Fruit fly (Drosophila melanogaster) Kc167 (cell line): ENCODE results near the gene futsch.

Experiments used
- Myc ChIP-seq: fragments of >200 bp; optimal IDR thresholded peaks from 2 replicates; lab custom pipeline; 2017; ENCODE audit warnings: missing external identifiers
- Sin3A ChIP-seq: fragments of >200 bp; optimal IDR thresholded peaks from 2 replicates; lab custom pipeline; 2018; ENCODE audit warnings: missing external identifiers
- h ChIP-seq: fragments of >200 bp; optimal IDR thresholded peaks from 3 replicates; lab custom pipeline; 2018; ENCODE audit warnings: missing external identifiers
- insv ChIP-seq: fragments of >200 bp; optimal IDR thresholded peaks from 3 replicates; lab custom pipeline; 2018; ENCODE audit warnings: missing external identifiers
- psq ChIP-seq: fragments of >200 bp; optimal IDR thresholded peaks from 2 replicates; lab custom pipeline; 2017; ENCODE audit warnings: missing external identifiers
- ttk ChIP-seq: sonication (Bioruptor generic); optimal IDR thresholded peaks from 2 replicates; lab custom pipeline; 2017; ENCODE audit warnings: missing external identifiers

futsch gene

DNA sequence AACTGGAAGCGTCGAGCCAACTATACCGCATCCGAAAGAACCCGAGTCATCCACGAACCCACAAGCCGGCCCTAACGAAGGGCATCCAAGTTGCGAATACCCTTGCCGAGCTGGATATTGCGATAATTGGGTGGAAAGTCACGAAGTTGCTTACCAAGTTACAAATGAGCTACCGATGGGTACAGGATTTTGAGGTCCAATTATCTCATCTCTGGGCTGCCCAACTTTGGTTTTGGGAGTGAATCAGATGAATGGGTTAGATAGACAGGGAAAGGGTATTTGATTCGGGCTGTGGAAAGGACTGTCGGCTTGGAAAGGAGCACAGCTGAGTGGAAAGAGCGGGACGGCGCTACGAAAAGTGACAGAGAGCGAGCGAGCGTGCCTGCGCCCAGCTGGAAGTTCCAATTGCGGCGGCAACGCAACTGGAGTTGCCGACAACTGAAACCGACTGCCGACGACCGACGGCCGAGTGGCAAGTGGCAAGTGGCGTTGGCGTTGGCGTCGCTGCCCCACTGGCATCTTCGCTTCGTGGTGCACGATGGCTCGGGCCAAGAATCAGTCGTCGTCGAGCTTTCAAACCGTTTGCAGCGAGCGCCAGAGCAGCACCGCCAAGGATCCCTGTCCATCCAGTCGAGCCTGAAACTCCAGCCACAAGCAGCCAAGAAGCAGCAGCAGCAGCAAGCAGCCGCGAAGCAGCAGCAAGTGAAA lies 2.5 kb downstream of the futsch start:
- TF ChIP-seq h (lab: Kevin White, UChicago), result no peak
- TF ChIP-seq psq (lab: Kevin White, UChicago), result no peak
- TF ChIP-seq insv (lab: Kevin White, UChicago), result no peak
- TF ChIP-seq ttk, result no peak
- no peak for TF ChIP-seq Myc (lab: Kevin White, UChicago)
- TF ChIP-seq Sin3A (lab: Kevin White, UChicago), result no peak

DNA sequence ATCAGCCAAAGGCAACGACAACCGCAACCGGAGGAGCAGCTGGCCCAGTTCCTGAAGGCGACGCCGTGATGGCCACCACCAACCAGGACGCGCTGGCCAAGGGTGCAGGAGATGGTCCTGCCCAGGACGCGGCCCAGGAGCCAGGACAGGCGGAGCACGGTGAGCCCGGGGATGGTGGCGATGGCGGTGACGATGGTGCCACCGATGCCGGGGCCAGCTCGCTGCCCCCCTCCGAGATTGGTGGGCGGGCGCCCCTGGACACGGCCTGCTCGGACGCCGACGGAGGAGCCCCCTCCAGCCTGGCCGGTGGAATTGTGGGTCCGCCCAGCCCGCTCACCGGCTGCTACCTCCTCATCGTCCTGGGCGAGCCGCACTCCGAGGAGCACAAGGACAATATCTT lies 5.4 kb downstream of the futsch start:
- no peak for TF ChIP-seq ttk
- TF ChIP-seq Myc (lab: Kevin White, UChicago), result no peak
- no peak for TF ChIP-seq psq (lab: Kevin White, UChicago)
- no peak for TF ChIP-seq h (lab: Kevin White, UChicago)
- no peak for TF ChIP-seq insv (lab: Kevin White, UChicago)
- TF ChIP-seq Sin3A (lab: Kevin White, UChicago), result no peak

DNA sequence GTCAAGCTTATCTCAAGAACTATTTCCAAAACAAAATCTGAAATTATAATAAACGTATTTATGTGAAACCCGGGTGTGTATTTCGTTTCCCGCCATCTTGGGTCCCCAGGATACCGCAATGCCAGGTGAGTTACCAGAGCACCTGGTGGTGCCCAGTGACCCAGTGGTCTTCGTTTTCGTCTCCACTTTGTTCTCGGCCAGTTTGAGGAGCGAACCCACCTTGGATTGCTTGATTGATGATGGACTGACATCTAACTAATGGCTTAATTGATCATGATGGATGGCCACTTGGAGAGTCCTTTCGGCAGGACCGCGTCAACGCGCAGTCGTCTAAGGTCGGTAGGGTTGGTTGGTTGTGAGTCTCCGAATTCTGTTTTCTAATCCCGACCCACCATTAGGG lies 43.3 kb downstream of the futsch start, which contains the start of gene Gr2a:
Gene Gr2a (plus strand): TSS at position 301 of the 400 bp plus-strand sequence.
- TF ChIP-seq insv (lab: Kevin White, UChicago), result no peak
- TF ChIP-seq ttk, result no peak
- no peak for TF ChIP-seq psq (lab: Kevin White, UChicago)
- no peak for TF ChIP-seq Sin3A (lab: Kevin White, UChicago)

DNA sequence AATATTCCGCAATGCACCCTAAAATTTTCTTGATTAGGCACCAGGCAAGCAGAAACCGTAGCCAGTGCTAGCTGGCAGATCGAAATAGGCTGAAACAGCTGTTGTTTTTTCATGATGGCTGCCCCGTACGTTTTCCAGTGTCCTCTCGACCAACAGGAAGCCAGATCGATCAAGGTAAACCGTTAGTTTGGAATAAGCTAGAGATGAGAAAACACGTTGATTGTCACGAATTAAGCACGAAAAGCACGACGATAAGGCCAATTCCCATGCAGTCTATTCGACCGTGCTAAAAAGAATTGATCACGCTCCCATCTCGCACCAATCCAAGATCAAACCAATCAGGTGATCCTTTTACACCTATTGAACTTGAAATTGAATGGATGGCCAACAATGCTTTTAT lies 46.0 kb downstream of the futsch start:
- no peak for TF ChIP-seq Myc (lab: Kevin White, UChicago)
- no peak for TF ChIP-seq Sin3A (lab: Kevin White, UChicago)
- no peak for TF ChIP-seq h (lab: Kevin White, UChicago)
- no peak for TF ChIP-seq psq (lab: Kevin White, UChicago)
- no peak for TF ChIP-seq ttk
- no peak for TF ChIP-seq insv (lab: Kevin White, UChicago)

DNA sequence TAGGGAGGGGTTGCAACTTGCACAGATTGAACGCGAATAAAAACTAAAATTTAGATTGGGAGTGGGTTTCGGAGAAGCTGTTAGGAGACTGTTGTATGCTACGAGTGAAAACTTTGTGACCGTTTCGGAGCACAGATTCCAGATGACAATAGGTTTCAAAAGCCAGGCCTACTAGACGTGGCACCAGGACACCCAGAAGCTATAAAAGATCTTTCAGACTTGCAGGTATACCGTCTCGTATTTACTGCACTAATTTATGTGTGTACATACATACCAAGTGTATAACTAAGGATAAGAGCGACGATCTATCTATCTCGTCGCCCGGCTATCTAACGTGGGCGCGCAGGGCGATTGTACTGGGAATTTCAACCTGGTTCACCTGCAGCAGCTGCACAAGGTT lies 48.1 kb downstream of the futsch start, which contains the start of gene CG14785:
Gene CG14785 (minus strand): TSS at position 101 of the 400 bp plus-strand sequence.
- TF ChIP-seq insv (lab: Kevin White, UChicago) (no peak), Myc (lab: Kevin White, UChicago) (no peak), h (lab: Kevin White, UChicago) (no peak), psq (lab: Kevin White, UChicago) (no peak), ttk (no peak), Sin3A (lab: Kevin White, UChicago) (no peak)

DNA sequence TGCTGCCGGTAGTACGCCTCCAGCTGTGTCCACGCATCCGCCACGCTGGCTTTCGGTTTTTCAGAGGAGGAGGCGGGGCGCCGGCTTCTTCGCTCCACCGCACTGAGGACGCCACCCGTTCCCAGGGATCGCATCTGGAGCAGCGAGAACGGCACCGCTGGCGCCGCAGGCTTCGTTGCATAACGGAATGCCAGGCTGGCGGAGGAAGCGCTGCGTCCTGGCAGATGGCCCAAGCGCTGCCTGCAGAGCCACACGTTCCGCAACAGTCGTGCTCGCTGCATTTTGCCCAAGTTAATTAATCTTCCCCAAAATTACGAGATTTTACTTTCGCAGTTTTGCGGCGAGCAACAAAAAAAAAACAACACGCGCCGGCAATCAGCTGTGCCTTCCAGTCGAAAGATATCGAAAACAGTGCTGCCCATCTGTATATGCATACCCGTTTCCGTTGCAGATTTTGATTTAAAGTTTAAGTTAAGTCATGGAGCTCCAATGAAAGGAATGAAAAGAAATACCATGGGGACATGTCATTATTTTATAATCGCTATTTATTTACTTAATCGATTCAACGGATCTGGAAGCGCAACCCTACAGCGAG lies 51.5 kb downstream of the futsch start, which contains the start of gene Lrpprc2:
Gene Lrpprc2 (minus strand): TSS at position 340 of the 595 bp plus-strand sequence.
- no peak for TF ChIP-seq ttk
- TF ChIP-seq Myc (lab: Kevin White, UChicago), result no peak
- TF ChIP-seq Sin3A (lab: Kevin White, UChicago), result no peak
- TF ChIP-seq psq (lab: Kevin White, UChicago), result no peak
- TF ChIP-seq h (lab: Kevin White, UChicago), result no peak
- no peak for TF ChIP-seq insv (lab: Kevin White, UChicago)

DNA sequence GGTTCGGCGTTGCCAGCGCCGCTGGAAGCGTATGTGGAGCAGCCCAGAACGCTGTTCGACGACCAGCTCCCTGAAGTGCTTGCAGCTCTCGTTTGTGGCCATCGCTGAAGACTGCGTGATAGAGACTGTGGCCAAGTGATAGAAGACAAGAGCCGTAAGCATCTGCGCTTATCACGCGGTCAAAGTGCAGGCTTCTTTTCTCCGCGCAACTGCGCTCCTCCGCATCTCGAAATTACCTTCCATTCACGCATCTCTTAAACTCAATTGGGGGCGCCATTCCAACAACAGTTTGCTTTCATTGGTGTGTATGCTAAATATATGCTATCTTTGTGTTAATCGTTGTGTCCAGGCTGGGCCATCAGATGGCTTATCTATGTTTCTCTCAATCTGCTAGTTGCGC lies 52.7 kb downstream of the futsch start, which contains the start of gene CG14787:
Gene CG14787 (minus strand): TSS at position 133 of the 400 bp plus-strand sequence.
- no peak for TF ChIP-seq h (lab: Kevin White, UChicago)
- no peak for TF ChIP-seq Sin3A (lab: Kevin White, UChicago)
- no peak for TF ChIP-seq Myc (lab: Kevin White, UChicago)
- TF ChIP-seq psq (lab: Kevin White, UChicago), result no peak
- no peak for TF ChIP-seq insv (lab: Kevin White, UChicago)
- no peak for TF ChIP-seq ttk

DNA sequence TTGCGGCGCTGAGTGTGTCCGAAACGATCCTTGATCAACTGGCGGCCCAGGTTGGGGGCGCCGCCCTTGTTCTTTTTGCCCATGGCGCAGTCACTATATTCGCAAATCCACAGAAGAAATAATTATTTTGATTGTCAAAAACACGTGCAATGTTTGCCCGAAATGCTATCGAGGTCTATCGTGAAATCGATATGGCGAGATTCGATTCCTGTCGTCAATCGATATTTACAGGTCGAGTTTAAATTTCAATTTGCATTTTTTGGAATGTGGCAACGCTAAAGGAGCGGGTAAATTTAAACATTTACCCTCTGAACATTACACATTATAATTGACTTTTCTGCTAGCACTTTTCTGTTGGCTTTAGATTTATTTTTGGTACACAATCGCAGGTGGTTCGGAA lies 55.2 kb downstream of the futsch start, which contains the start of gene Ns3:
Gene Ns3 (minus strand): TSS at position 188 of the 400 bp plus-strand sequence.
- TF ChIP-seq Sin3A (lab: Kevin White, UChicago) (no peak), Myc (lab: Kevin White, UChicago) (no peak)

DNA sequence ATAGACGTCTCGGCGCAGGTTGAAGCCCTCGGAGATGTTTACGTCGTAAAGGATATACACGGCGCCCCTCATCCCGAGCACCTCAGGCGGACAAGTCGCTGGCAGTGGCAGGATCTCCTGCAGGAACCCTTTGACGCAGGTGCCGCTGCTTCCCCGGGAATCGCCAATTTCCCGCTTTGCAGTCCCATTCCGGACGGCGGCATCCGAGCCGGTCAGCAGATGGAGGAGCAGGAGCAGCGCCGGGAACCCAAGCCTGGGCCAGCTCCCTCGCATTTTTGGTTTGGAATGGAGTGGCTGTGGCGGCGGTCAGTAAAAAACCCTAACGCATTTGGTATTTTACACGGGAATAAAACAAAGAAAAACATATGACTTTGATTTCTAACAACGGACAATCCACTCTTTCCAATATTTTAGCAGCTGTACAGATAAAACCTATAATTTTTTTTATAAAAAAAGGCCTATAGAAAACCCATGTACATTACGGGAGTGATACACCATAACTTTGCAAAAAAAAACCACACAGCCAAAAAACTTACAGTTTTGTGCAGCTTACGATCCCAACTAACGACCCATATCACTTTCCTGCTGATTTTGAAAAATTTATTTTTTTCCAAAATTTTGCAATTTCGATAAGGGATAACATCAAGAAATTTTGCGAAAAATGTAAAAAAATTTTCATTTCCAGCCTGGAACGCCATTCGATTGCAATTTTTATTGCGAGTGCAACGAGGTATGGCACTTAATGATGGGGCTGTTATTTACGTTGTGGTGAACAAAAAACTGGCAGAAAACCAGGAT lies 57.0 kb downstream of the futsch start, which contains the start of the genes O-fut2 and CG14777:
Gene O-fut2 (minus strand): TSS at position 290 of the 798 bp plus-strand sequence.
Gene CG14777 (plus strand): TSS at position 428 of the 798 bp plus-strand sequence.
- TF ChIP-seq psq (lab: Kevin White, UChicago) (no peak), Myc (lab: Kevin White, UChicago) (no peak), Sin3A (lab: Kevin White, UChicago) (no peak), insv (lab: Kevin White, UChicago) (no peak), ttk (no peak), h (lab: Kevin White, UChicago) (no peak)

DNA sequence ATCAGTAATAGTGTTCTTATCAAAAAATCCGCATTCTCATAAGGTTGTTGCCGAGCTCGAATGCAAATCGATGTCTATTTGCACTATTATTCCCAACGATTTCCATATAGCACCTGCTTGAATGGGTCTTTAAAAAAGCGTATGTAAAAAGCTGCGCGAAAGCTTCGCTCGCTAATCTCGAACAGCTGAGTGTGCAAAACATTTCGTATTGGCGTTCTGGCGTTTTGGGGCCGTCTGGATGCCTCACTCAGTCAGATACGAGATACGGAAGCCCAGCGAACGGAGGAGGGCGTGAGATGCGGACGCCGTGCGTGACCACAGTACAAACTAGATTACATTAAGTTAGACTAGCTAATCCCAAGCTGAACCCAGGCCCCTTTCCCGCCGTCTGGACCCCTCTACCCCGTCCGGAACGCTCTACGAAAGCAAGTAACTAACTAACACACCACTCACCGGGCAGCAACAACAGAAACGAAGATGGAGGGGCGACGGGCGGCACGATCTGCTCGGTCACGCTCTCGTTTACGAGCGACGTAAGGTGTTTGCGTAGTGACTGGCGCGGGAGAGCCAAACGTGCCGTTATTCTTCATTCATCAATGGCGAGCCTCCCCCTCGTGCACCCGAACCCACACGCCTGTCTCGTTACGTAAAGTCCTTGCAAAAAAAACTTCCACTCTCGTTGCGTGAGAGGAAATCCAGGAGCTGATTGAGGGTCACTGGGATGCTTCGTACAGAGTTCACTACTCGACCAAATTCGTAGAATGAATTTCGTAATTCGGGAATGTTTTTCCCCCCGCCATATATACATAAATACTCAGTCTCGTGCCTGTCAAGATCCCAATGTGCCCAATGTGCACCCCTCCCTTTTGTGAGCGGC lies 57.9 kb downstream of the futsch start:
- TF ChIP-seq Myc (lab: Kevin White, UChicago) (no peak), psq (lab: Kevin White, UChicago) (no peak), ttk (no peak), h (lab: Kevin White, UChicago) (no peak), Sin3A (lab: Kevin White, UChicago) (no peak), insv (lab: Kevin White, UChicago) (no peak)
